Fruit fly (Drosophila melanogaster): ENCODE data around the gene CG42494.

DNA sequence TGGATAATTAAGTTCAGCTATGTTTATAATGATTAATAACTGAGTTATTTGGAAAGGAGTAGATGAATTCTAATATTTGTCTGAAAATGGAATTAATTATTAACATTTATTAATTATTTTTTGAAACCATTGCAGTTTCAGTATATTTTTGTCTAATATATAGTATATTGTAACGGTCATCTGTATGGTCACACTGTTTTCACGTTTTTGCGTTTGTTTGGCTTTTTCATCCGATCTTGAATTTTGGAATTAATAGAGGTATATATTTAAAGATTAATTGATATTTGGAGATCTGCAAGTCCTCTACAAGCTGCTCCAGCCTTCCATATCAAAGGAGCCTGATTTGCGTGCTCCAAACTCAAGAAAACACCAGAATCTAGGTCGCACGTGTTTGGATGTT lies 15.1 kb upstream of the CG42494 start, which contains the start of the genes CG32278 and CG32281:
- TF ChIP-seq Snoo (tag; optimal IDR thresholded peaks at IDR 0.05) (no peak), CG13204 (GFP tag; optimal IDR thresholded peaks at IDR 0.05) (no peak), Pif1B (GFP tag; optimal IDR thresholded peaks at IDR 0.05) (no peak), CG15710 (tag; optimal IDR thresholded peaks at IDR 0.05) (no peak), CG17806 (tag; optimal IDR thresholded peaks at IDR 0.05) (no peak), CG8301 (tag; optimal IDR thresholded peaks at IDR 0.05) (no peak), CG8159 (tag; optimal IDR thresholded peaks at IDR 0.05) (no peak), rn (GFP tag; IDR thresholded peaks at IDR 0.05) (no peak), fd96Ca (GFP tag; IDR thresholded peaks at IDR 0.05) (no peak), EcR (GFP tag; optimal IDR thresholded peaks at IDR 0.05) (no peak)

Measured in whole organism, pupa.